Fruit fly (Drosophila melanogaster): ENCODE data around the gene Pak.

DNA sequence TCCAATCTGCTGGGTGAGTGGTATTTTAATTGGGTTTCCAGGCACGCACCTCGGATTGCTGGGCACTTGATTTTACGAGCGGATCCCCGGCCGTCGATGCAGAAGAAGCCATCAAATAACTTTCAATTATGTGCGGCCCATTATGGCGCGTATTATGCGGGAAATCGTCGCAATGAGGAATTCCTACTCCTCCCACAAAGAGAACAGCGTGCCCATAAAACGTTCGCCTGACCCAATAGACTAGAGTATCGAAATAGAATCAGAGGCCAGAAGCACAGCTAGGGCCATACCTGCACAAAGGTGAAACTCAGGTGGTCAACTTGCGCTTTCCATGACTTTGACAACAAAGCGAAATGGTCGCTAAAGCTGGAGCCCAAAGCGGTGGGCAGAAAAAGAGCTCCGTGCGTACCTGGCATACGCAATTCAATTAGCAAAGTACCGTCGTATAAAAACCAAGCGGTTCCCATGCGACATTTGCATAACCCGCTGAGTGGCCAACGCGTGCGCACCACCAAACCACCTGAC, 20.9 kb upstream of the Pak start, which contains the start of gene Osi18:
- TF ChIP-seq psq (GFP tag; optimal IDR thresholded peaks at IDR 0.05): no peak
- no peak for TF ChIP-seq Dfd (GFP tag; optimal IDR thresholded peaks at IDR 0.05)
